Fruit fly (Drosophila melanogaster) whole organism, prepupa: Measurements from ENCODE around the gene Atat.

Source experiments
- Blimp-1 ChIP-seq: fragments of 200-800 bp; sonication (Bioruptor generic); optimal IDR thresholded peaks from 3 replicates; lab custom pipeline; 2017; ENCODE audit warnings: missing biosample characterization, missing genetic modification characterization, mild to moderate bottlenecking, moderate library complexity, missing genetic modification reagents
- CG10631 ChIP-seq: fragments of 200-800 bp; sonication (Bioruptor generic); optimal IDR thresholded peaks from 2 replicates; lab custom pipeline; 2016; ENCODE audit warnings: missing biosample characterization, missing genetic modification characterization
- CG11762 ChIP-seq: fragments of 200-800 bp; sonication (Bioruptor generic); optimal IDR thresholded peaks from 3 replicates; lab custom pipeline; 2016; ENCODE audit warnings: missing biosample characterization, missing genetic modification characterization; ENCODE audit not compliant: insufficient read depth
- CG11902 ChIP-seq: fragments of 200-800 bp; sonication (Bioruptor generic); optimal IDR thresholded peaks from 3 replicates; lab custom pipeline; 2016; ENCODE audit warnings: missing biosample characterization, missing genetic modification characterization
- CG15336 ChIP-seq: fragments of 200-800 bp; sonication (Bioruptor generic); IDR thresholded peaks from 2 replicates; pipeline ENCODE4 v1.3.6; 2022; ENCODE audit warnings: missing biosample characterization, missing genetic modification characterization
- CG16779 ChIP-seq: fragments of 200-800 bp; sonication (Bioruptor generic); optimal IDR thresholded peaks from 3 replicates; lab custom pipeline; 2017; ENCODE audit warnings: missing biosample characterization, mild to moderate bottlenecking, missing genetic modification characterization
- CG3032 ChIP-seq: fragments of 200-800 bp; optimal IDR thresholded peaks from 2 replicates; lab custom pipeline; 2019; ENCODE audit warnings: missing biosample characterization, mild to moderate bottlenecking, missing genetic modification characterization, moderate library complexity
- CG31627 ChIP-seq: fragments of 200-800 bp; sonication (Bioruptor generic); optimal IDR thresholded peaks from 3 replicates; lab custom pipeline; 2016; ENCODE audit warnings: missing biosample characterization, missing genetic modification characterization
- CG32006 ChIP-seq: fragments of 200-800 bp; sonication (Bioruptor generic); optimal IDR thresholded peaks from 3 replicates; lab custom pipeline; 2017; ENCODE audit warnings: missing biosample characterization, mild to moderate bottlenecking, missing genetic modification characterization
- CG34406 ChIP-seq: fragments of 200-800 bp; sonication (Bioruptor generic); optimal IDR thresholded peaks from 3 replicates; lab custom pipeline; 2016; ENCODE audit warnings: missing biosample characterization, missing genetic modification characterization
- CG3919 ChIP-seq: fragments of 200-800 bp; sonication (Bioruptor generic); optimal IDR thresholded peaks from 3 replicates; lab custom pipeline; 2016; ENCODE audit warnings: missing biosample characterization, missing genetic modification characterization
- CG4318 ChIP-seq: fragments of 200-800 bp; sonication (Bioruptor generic); optimal IDR thresholded peaks from 3 replicates; lab custom pipeline; 2017; ENCODE audit warnings: missing biosample characterization, mild to moderate bottlenecking, missing genetic modification characterization
- CG6163 ChIP-seq: fragments of 200-800 bp; sonication (Bioruptor generic); IDR thresholded peaks from 3 replicates; pipeline ENCODE4 v1.3.6; 2022; ENCODE audit warnings: missing biosample characterization, missing genetic modification characterization
- CG6792 ChIP-seq: fragments of 200-800 bp; sonication (Bioruptor generic); optimal IDR thresholded peaks from 3 replicates; lab custom pipeline; 2016; ENCODE audit warnings: missing biosample characterization, missing genetic modification characterization
- CG6808 ChIP-seq: fragments of 200-800 bp; sonication (Bioruptor generic); optimal IDR thresholded peaks from 3 replicates; lab custom pipeline; 2017; ENCODE audit warnings: missing biosample characterization, missing genetic modification characterization, mild to moderate bottlenecking, moderate library complexity, missing genetic modification reagents
- CG6854 ChIP-seq: fragments of 200-800 bp; sonication (Bioruptor generic); optimal IDR thresholded peaks from 2 replicates; lab custom pipeline; 2017; ENCODE audit warnings: missing biosample characterization, mild to moderate bottlenecking, missing genetic modification characterization
- CG7368 ChIP-seq: fragments of 200-800 bp; sonication (Bioruptor generic); optimal IDR thresholded peaks from 3 replicates; lab custom pipeline; 2016; ENCODE audit warnings: missing biosample characterization, missing genetic modification characterization
- CG8119 ChIP-seq: fragments of 200-800 bp; sonication (Bioruptor generic); IDR thresholded peaks from 3 replicates; pipeline ENCODE4 v1.3.6; 2022; ENCODE audit warnings: missing biosample characterization, missing genetic modification characterization
- CG8319 ChIP-seq: fragments of 200-800 bp; sonication (Bioruptor generic); optimal IDR thresholded peaks from 3 replicates; lab custom pipeline; 2016; ENCODE audit warnings: missing biosample characterization, missing genetic modification characterization
- CG8632 ChIP-seq: fragments of 200-800 bp; sonication (Bioruptor generic); optimal IDR thresholded peaks from 3 replicates; lab custom pipeline; 2016; ENCODE audit warnings: missing biosample characterization, missing genetic modification characterization
- CG9139 ChIP-seq: fragments of 200-800 bp; sonication (Bioruptor generic); optimal IDR thresholded peaks from 3 replicates; lab custom pipeline; 2017; ENCODE audit warnings: missing biosample characterization, mild to moderate bottlenecking, missing genetic modification characterization
- Eip75B ChIP-seq: fragments of 200-800 bp; sonication (Bioruptor generic); optimal IDR thresholded peaks from 3 replicates; lab custom pipeline; 2016; ENCODE audit warnings: missing biosample characterization, missing genetic modification characterization
- Eip78C ChIP-seq: fragments of 200-800 bp; sonication (Bioruptor generic); peaks from one replicate; lab custom pipeline; 2016; ENCODE audit warnings: missing biosample characterization, missing genetic modification characterization
- Eip93F ChIP-seq: fragments of 200-800 bp; sonication (Bioruptor generic); optimal IDR thresholded peaks from 2 replicates; lab custom pipeline; 2016; ENCODE audit warnings: missing biosample characterization, mild to moderate bottlenecking, missing genetic modification characterization
- Ets21C ChIP-seq: fragments of 200-800 bp; sonication (Bioruptor generic); optimal IDR thresholded peaks from 3 replicates; lab custom pipeline; 2016; ENCODE audit warnings: missing biosample characterization, missing genetic modification characterization
- Ets96B ChIP-seq: fragments of 200-800 bp; optimal IDR thresholded peaks from 2 replicates; lab custom pipeline; 2019; ENCODE audit warnings: missing biosample characterization, mild to moderate bottlenecking, missing genetic modification characterization, moderate library complexity
- Gug ChIP-seq: fragments of 200-800 bp; sonication (Bioruptor generic); IDR thresholded peaks from 2 replicates; pipeline ENCODE4 v1.3.6; 2022; ENCODE audit warnings: missing biosample characterization, missing genetic modification characterization
- Hr38 ChIP-seq: sonication (Bioruptor generic); optimal IDR thresholded peaks from 2 replicates; lab custom pipeline; 2016; ENCODE audit warnings: missing biosample characterization, missing genetic modification characterization
- Hr39 ChIP-seq: fragments of 200-800 bp; sonication (Bioruptor generic); optimal IDR thresholded peaks from 2 replicates; lab custom pipeline; 2016; ENCODE audit warnings: missing biosample characterization, missing genetic modification characterization
- Hr4 ChIP-seq: fragments of 200-800 bp; sonication (Bioruptor generic); optimal IDR thresholded peaks from 3 replicates; lab custom pipeline; 2016; ENCODE audit warnings: missing biosample characterization, missing genetic modification characterization
- Lpt ChIP-seq: fragments of 200-800 bp; sonication (Bioruptor generic); optimal IDR thresholded peaks from 3 replicates; lab custom pipeline; 2016; ENCODE audit warnings: missing biosample characterization, missing genetic modification characterization
- Met ChIP-seq: fragments of 200-800 bp; sonication (Bioruptor generic); optimal IDR thresholded peaks from 3 replicates; lab custom pipeline; 2016; ENCODE audit warnings: missing biosample characterization, missing genetic modification characterization
- OdsH ChIP-seq: fragments of 200-800 bp; sonication (Bioruptor generic); optimal IDR thresholded peaks from 3 replicates; lab custom pipeline; 2016; ENCODE audit warnings: missing biosample characterization, missing genetic modification characterization
- Smox ChIP-seq: fragments of 200-800 bp; sonication (Bioruptor generic); optimal IDR thresholded peaks from 3 replicates; lab custom pipeline; 2016; ENCODE audit warnings: missing biosample characterization, missing genetic modification characterization
- Sox102F ChIP-seq: fragments of 200-800 bp; sonication (Bioruptor generic); optimal IDR thresholded peaks from 2 replicates; lab custom pipeline; 2016; ENCODE audit warnings: missing biosample characterization, mild to moderate bottlenecking, missing genetic modification characterization
- Sox14 ChIP-seq: fragments of 200-800 bp; sonication (Bioruptor generic); optimal IDR thresholded peaks from 3 replicates; lab custom pipeline; 2016; ENCODE audit warnings: missing biosample characterization, missing genetic modification characterization
- Sox15 ChIP-seq: fragments of 200-800 bp; sonication (Bioruptor generic); optimal IDR thresholded peaks from 3 replicates; lab custom pipeline; 2016; ENCODE audit warnings: missing biosample characterization, missing genetic modification characterization
- achi ChIP-seq: fragments of 200-800 bp; sonication (Bioruptor generic); optimal IDR thresholded peaks from 3 replicates; lab custom pipeline; 2016; ENCODE audit warnings: missing biosample characterization, missing genetic modification characterization
- acj6 ChIP-seq: fragments of 200-800 bp; sonication (Bioruptor generic); optimal IDR thresholded peaks from 3 replicates; lab custom pipeline; 2016; ENCODE audit warnings: missing biosample characterization, missing genetic modification characterization
- dac ChIP-seq: fragments of 200-800 bp; sonication (Bioruptor generic); optimal IDR thresholded peaks from 2 replicates; lab custom pipeline; 2017; ENCODE audit warnings: missing biosample characterization, mild to moderate bottlenecking, missing genetic modification characterization
- dsx ChIP-seq: fragments of 200-800 bp; optimal IDR thresholded peaks from 3 replicates; lab custom pipeline; 2019; ENCODE audit warnings: missing biosample characterization, mild to moderate bottlenecking, missing genetic modification characterization, moderate library complexity; ENCODE audit not compliant: poor library complexity, severe bottlenecking
- eg ChIP-seq: fragments of 200-800 bp; sonication (Bioruptor generic); IDR thresholded peaks from 3 replicates; pipeline ENCODE4 v1.3.6; 2022; ENCODE audit warnings: missing biosample characterization, missing genetic modification characterization
- esn ChIP-seq: fragments of 200-800 bp; sonication (Bioruptor generic); optimal IDR thresholded peaks from 2 replicates; lab custom pipeline; 2016; ENCODE audit warnings: missing biosample characterization, mild to moderate bottlenecking, missing genetic modification characterization, moderate library complexity
- fd59A ChIP-seq: fragments of 200-800 bp; sonication (Bioruptor generic); optimal IDR thresholded peaks from 2 replicates; lab custom pipeline; 2017; ENCODE audit warnings: missing biosample characterization, mild to moderate bottlenecking, missing genetic modification characterization, missing genetic modification reagents
- fd85E ChIP-seq: fragments of 200-800 bp; sonication (Bioruptor generic); optimal IDR thresholded peaks from 3 replicates; lab custom pipeline; 2016; ENCODE audit warnings: missing biosample characterization, missing genetic modification characterization
- lz ChIP-seq: fragments of 200-800 bp; sonication (Bioruptor generic); optimal IDR thresholded peaks from 3 replicates; lab custom pipeline; 2016; ENCODE audit warnings: missing biosample characterization, missing genetic modification characterization
- net ChIP-seq: fragments of 200-800 bp; sonication (Bioruptor generic); optimal IDR thresholded peaks from 3 replicates; lab custom pipeline; 2016; ENCODE audit warnings: missing biosample characterization, missing genetic modification characterization
- pdm3 ChIP-seq: fragments of 200-800 bp; sonication (Bioruptor generic); optimal IDR thresholded peaks from 3 replicates; lab custom pipeline; 2016; ENCODE audit warnings: missing biosample characterization, missing genetic modification characterization
- salr ChIP-seq, 2 experiments: fragments of 200-800 bp; sonication (Bioruptor generic); optimal IDR thresholded peaks; 3 replicates each; lab custom pipeline; 2016 to 2018; ENCODE audit warnings: missing biosample characterization in 2 of 2, missing genetic modification characterization in 2 of 2, mild to moderate bottlenecking in 1 of 2
- ss ChIP-seq, 2 experiments: fragments of 200-800 bp; sonication (Bioruptor generic); optimal IDR thresholded peaks; 2 replicates in 1 of 2; 3 replicates in 1 of 2; lab custom pipeline; 2017 to 2018; ENCODE audit warnings: mild to moderate bottlenecking in 2 of 2, missing biosample characterization in 2 of 2, missing genetic modification characterization in 2 of 2, moderate library complexity in 1 of 2
- svp ChIP-seq: fragments of 200-800 bp; sonication (Bioruptor generic); peaks from one replicate; lab custom pipeline; 2016; ENCODE audit warnings: missing biosample characterization, missing genetic modification characterization
- topi ChIP-seq: fragments of 200-800 bp; sonication (Bioruptor generic); optimal IDR thresholded peaks from 3 replicates; lab custom pipeline; 2016; ENCODE audit warnings: missing biosample characterization, missing genetic modification characterization
- vri ChIP-seq: fragments of 200-800 bp; sonication (Bioruptor generic); optimal IDR thresholded peaks from 3 replicates; lab custom pipeline; 2016; ENCODE audit warnings: missing biosample characterization, mild to moderate bottlenecking, missing genetic modification characterization

Atat gene

DNA sequence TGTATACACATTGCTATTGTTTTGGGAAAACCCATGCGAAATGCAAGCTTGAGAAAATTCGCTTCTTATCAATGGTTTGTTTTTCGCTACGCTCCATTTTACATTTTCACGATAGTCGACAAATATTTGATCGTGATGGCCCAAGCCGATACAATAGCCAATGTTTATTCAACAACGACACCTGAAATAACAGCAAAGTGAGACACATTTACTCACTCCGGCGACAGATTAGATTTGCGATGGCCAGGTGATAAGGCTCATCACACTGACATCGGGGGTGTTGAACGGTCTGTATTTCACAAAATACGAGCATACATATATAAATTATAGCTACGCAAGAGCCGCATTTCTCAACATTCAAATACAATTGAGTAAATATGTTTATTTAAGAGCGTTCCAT is 29.4 kb downstream of the Atat start:
- TF ChIP-seq CG32006 (GFP tag; lab: Kevin White, UChicago) (no peak), topi (no peak), Eip93F (GFP tag; lab: Kevin White, UChicago) (no peak), CG16779 (tag; lab: Kevin White, UChicago) (peak; percentile 4), lz (GFP tag; lab: Kevin White, UChicago) (no peak), CG8632 (no peak), Sox15 (GFP tag; lab: Kevin White, UChicago) (no peak), CG6792 (GFP tag; lab: Kevin White, UChicago) (no peak), net (GFP tag; lab: Kevin White, UChicago) (no peak), OdsH (peak; percentile 4), CG3919 (GFP tag; lab: Kevin White, UChicago) (no peak), dac (GFP tag; lab: Kevin White, UChicago) (no peak), CG10631 (peak; percentile 16), CG7368 (GFP tag; lab: Kevin White, UChicago) (peak; percentile 1), pdm3 (GFP tag; lab: Kevin White, UChicago) (no peak), CG8119 (0 out of 3 replicates have a peak, but pooled peaks have one; percentile 22), Gug (no peak), Hr39 (GFP tag; lab: Kevin White, UChicago) (no peak), Lpt (GFP tag; lab: Kevin White, UChicago) (no peak), CG6808 (GFP tag; lab: Kevin White, UChicago) (peak; percentile 52), Ets21C (GFP tag; lab: Kevin White, UChicago) (no peak), acj6 (GFP tag; lab: Kevin White, UChicago) (no peak), eg (GFP tag; lab: Robert Waterston, UW) (no peak), Hr38 (no peak), achi (no peak), CG15336 (GFP tag; lab: Robert Waterston, UW) (no peak), vri (peak; percentile 40), Ets96B (tag; lab: Kevin White, UChicago) (no peak), CG34406 (GFP tag; lab: Kevin White, UChicago) (no peak), fd85E (GFP tag; lab: Kevin White, UChicago) (no peak), CG31627 (GFP tag; lab: Kevin White, UChicago) (no peak), svp (GFP tag; lab: Kevin White, UChicago) (peak; percentile 45), CG9139 (GFP tag; lab: Kevin White, UChicago) (no peak), Eip78C (peak; percentile 25), fd59A (GFP tag; lab: Kevin White, UChicago) (no peak), Sox102F (no peak), Met (GFP tag; lab: Kevin White, UChicago) (no peak), CG3032 (tag; lab: Kevin White, UChicago) (no peak), CG6854 (GFP tag; lab: Kevin White, UChicago) (no peak), CG8319 (no peak), CG4318 (GFP tag; lab: Kevin White, UChicago) (no peak), ss (GFP tag; optimal IDR thresholded peaks at IDR 0.05; lab: Kevin White, UChicago) (no peak), CG11762 (GFP tag; lab: Kevin White, UChicago) (no peak), Eip75B (GFP tag; lab: Kevin White, UChicago) (no peak), esn (GFP tag; lab: Kevin White, UChicago) (peak; percentile 9), Sox14 (GFP tag; lab: Kevin White, UChicago) (no peak), Hr4 (GFP tag; lab: Kevin White, UChicago) (no peak), Blimp-1 (no peak), dsx (GFP tag; lab: Kevin White, UChicago) (no peak), Smox (GFP tag; lab: Kevin White, UChicago) (no peak), CG6163 (GFP tag; lab: Robert Waterston, UW) (peak; percentile 57; the same call in 2 of the 3 replicates), CG11902 (GFP tag; lab: Kevin White, UChicago) (no peak), salr (GFP tag; optimal IDR thresholded peaks at IDR 0.05; lab: Kevin White, UChicago) (no peak)
